Worm (Caenorhabditis elegans) whole organism, L3 larva: ENCODE measurements around the gene tomm-70.

Source experiments
- R02D3.7 ChIP-seq: fragments of 150-350 bp; optimal IDR thresholded peaks from 2 replicates; lab custom pipeline; 2014; ENCODE audit warnings: missing biosample characterization, missing genetic modification characterization
- ZK546.5 ChIP-seq: sonication (generic microtip); optimal IDR thresholded peaks from 2 replicates; lab custom pipeline; 2017; ENCODE audit warnings: missing biosample characterization, missing genetic modification characterization
- ama-1 ChIP-seq: fragments of 150-350 bp; optimal IDR thresholded peaks from 2 replicates; lab custom pipeline; 2018
- ceh-16 ChIP-seq: sonication (generic microtip); optimal IDR thresholded peaks from 2 replicates; lab custom pipeline; 2017; ENCODE audit warnings: missing biosample characterization, missing genetic modification characterization
- ceh-28 ChIP-seq: fragments of 150-350 bp; optimal IDR thresholded peaks from 2 replicates; lab custom pipeline; 2014; ENCODE audit warnings: missing biosample characterization, missing genetic modification reagents, missing genetic modification characterization
- ceh-82 ChIP-seq: fragments of 150-350 bp; optimal IDR thresholded peaks from 2 replicates; lab custom pipeline; 2014; ENCODE audit warnings: missing biosample characterization, missing genetic modification characterization
- ceh-9 ChIP-seq: sonication (generic microtip); optimal IDR thresholded peaks from 2 replicates; lab custom pipeline; 2018; ENCODE audit warnings: missing biosample characterization, missing genetic modification characterization
- daf-12 ChIP-seq: fragments of 150-350 bp; optimal IDR thresholded peaks from 2 replicates; lab custom pipeline; 2014; ENCODE audit warnings: missing biosample characterization, missing genetic modification reagents, missing genetic modification characterization
- egl-27 ChIP-seq: sonication (generic microtip); optimal IDR thresholded peaks from 4 replicates; lab custom pipeline; 2017; ENCODE audit warnings: missing biosample characterization, missing genetic modification reagents, missing genetic modification characterization
- egl-5 ChIP-seq: fragments of 150-350 bp; optimal IDR thresholded peaks from 2 replicates; lab custom pipeline; 2017; ENCODE audit warnings: missing biosample characterization, missing genetic modification reagents, missing genetic modification characterization, inconsistent platforms
- elt-1 ChIP-seq: fragments of 150-350 bp; optimal IDR thresholded peaks from 2 replicates; lab custom pipeline; 2014; ENCODE audit warnings: missing biosample characterization, missing genetic modification characterization
- elt-2 ChIP-seq: sonication (generic microtip); optimal IDR thresholded peaks from 2 replicates; lab custom pipeline; 2016; ENCODE audit warnings: missing genetic modification reagents, mild to moderate bottlenecking, missing genetic modification characterization, missing compliant biosample characterization
- eor-1 ChIP-seq, 2 experiments: fragments of 150-350 bp; optimal IDR thresholded peaks; 2 replicates each; lab custom pipeline; 2014 to 2018; ENCODE audit warnings: missing biosample characterization in 2 of 2, missing genetic modification characterization in 2 of 2
- fkh-10 ChIP-seq: sonication (generic microtip); optimal IDR thresholded peaks from 2 replicates; lab custom pipeline; 2017; ENCODE audit warnings: missing biosample characterization, missing genetic modification reagents, missing genetic modification characterization
- fos-1 ChIP-seq: fragments of 150-350 bp; optimal IDR thresholded peaks from 2 replicates; lab custom pipeline; 2014; ENCODE audit warnings: missing biosample characterization, missing genetic modification characterization
- hmg-11 ChIP-seq: sonication (generic microtip); optimal IDR thresholded peaks from 2 replicates; lab custom pipeline; 2016; ENCODE audit warnings: missing genetic modification characterization, missing compliant biosample characterization
- jun-1 ChIP-seq: fragments of 150-350 bp; optimal IDR thresholded peaks from 2 replicates; lab custom pipeline; 2014; ENCODE audit warnings: missing biosample characterization, missing genetic modification reagents, missing genetic modification characterization
- lin-15B ChIP-seq: fragments of 150-350 bp; optimal IDR thresholded peaks from 2 replicates; lab custom pipeline; 2014; ENCODE audit warnings: missing biosample characterization, missing genetic modification characterization
- lin-39 ChIP-seq: fragments of 150-350 bp; optimal IDR thresholded peaks from 2 replicates; lab custom pipeline; 2018; ENCODE audit warnings: missing biosample characterization, missing genetic modification reagents, missing genetic modification characterization
- lsy-12 ChIP-seq: sonication (generic microtip); optimal IDR thresholded peaks from 2 replicates; lab custom pipeline; 2016; ENCODE audit warnings: mild to moderate bottlenecking, missing genetic modification characterization, missing compliant biosample characterization
- mdl-1 ChIP-seq: fragments of 150-350 bp; optimal IDR thresholded peaks from 2 replicates; lab custom pipeline; 2014; ENCODE audit warnings: missing biosample characterization, missing genetic modification characterization
- mml-1 ChIP-seq: fragments of 150-350 bp; sonication (generic microtip); optimal IDR thresholded peaks from 3 replicates; lab custom pipeline; 2014; ENCODE audit warnings: missing biosample characterization, missing genetic modification characterization
- nfya-1 ChIP-seq: sonication (generic microtip); optimal IDR thresholded peaks from 2 replicates; lab custom pipeline; 2017; ENCODE audit warnings: missing genetic modification characterization, mild to moderate bottlenecking, missing compliant biosample characterization, antibody characterized with exemption, moderate library complexity; ENCODE audit not compliant: insufficient read depth
- nhr-11 ChIP-seq: fragments of 150-350 bp; optimal IDR thresholded peaks from 2 replicates; lab custom pipeline; 2014; ENCODE audit warnings: missing biosample characterization, missing genetic modification characterization
- nhr-12 ChIP-seq: fragments of 150-350 bp; optimal IDR thresholded peaks from 2 replicates; lab custom pipeline; 2014; ENCODE audit warnings: missing biosample characterization, missing genetic modification characterization
- nhr-23 ChIP-seq: fragments of 150-350 bp; optimal IDR thresholded peaks from 2 replicates; lab custom pipeline; 2014; ENCODE audit warnings: missing biosample characterization, missing genetic modification reagents, missing genetic modification characterization
- nhr-237 ChIP-seq: fragments of 150-350 bp; optimal IDR thresholded peaks from 2 replicates; lab custom pipeline; 2014; ENCODE audit warnings: missing biosample characterization, missing genetic modification characterization
- nhr-25 ChIP-seq: sonication (generic microtip); optimal IDR thresholded peaks from 2 replicates; lab custom pipeline; 2017; ENCODE audit warnings: missing biosample characterization, missing genetic modification characterization
- nhr-28 ChIP-seq: fragments of 150-350 bp; optimal IDR thresholded peaks from 2 replicates; lab custom pipeline; 2014; ENCODE audit warnings: missing biosample characterization, missing genetic modification characterization
- nhr-43 ChIP-seq: sonication (generic microtip); optimal IDR thresholded peaks from 2 replicates; lab custom pipeline; 2016; ENCODE audit warnings: mild to moderate bottlenecking, missing genetic modification characterization, missing compliant biosample characterization; ENCODE audit not compliant: poor library complexity, severe bottlenecking
- nhr-67 ChIP-seq: fragments of 150-350 bp; optimal IDR thresholded peaks from 2 replicates; lab custom pipeline; 2014; ENCODE audit warnings: missing biosample characterization, missing genetic modification characterization
- nhr-76 ChIP-seq: fragments of 150-350 bp; sonication (generic microtip); optimal IDR thresholded peaks from 5 replicates; lab custom pipeline; 2014; ENCODE audit warnings: missing biosample characterization, missing genetic modification characterization
- nhr-77 ChIP-seq: fragments of 150-350 bp; optimal IDR thresholded peaks from 2 replicates; lab custom pipeline; 2014; ENCODE audit warnings: missing biosample characterization, missing genetic modification characterization
- pha-4 ChIP-seq: fragments of 150-350 bp; optimal IDR thresholded peaks from 2 replicates; lab custom pipeline; 2014; ENCODE audit warnings: missing biosample characterization, missing genetic modification reagents, missing genetic modification characterization
- pqm-1 ChIP-seq: fragments of 150-350 bp; optimal IDR thresholded peaks from 2 replicates; lab custom pipeline; 2017; ENCODE audit warnings: missing biosample characterization, missing genetic modification characterization, inconsistent platforms
- sea-2 ChIP-seq: fragments of 150-350 bp; sonication (generic microtip); optimal IDR thresholded peaks from 4 replicates; lab custom pipeline; 2014; ENCODE audit warnings: missing biosample characterization, missing genetic modification reagents, missing genetic modification characterization
- skn-1 ChIP-seq: fragments of 150-350 bp; optimal IDR thresholded peaks from 2 replicates; lab custom pipeline; 2014; ENCODE audit warnings: missing biosample characterization, missing genetic modification characterization
- snpc-4 ChIP-seq: fragments of 150-350 bp; optimal IDR thresholded peaks from 2 replicates; lab custom pipeline; 2014; ENCODE audit warnings: missing biosample characterization, missing genetic modification characterization
- unc-39 ChIP-seq: sonication (generic microtip); optimal IDR thresholded peaks from 4 replicates; lab custom pipeline; 2017; ENCODE audit warnings: missing biosample characterization, missing genetic modification characterization
- zag-1 ChIP-seq: fragments of 150-350 bp; optimal IDR thresholded peaks from 2 replicates; lab custom pipeline; 2014; ENCODE audit warnings: missing biosample characterization, missing genetic modification characterization
- ztf-11 ChIP-seq: fragments of 150-350 bp; optimal IDR thresholded peaks from 2 replicates; lab custom pipeline; 2014; ENCODE audit warnings: missing biosample characterization, missing genetic modification characterization
- ztf-4 ChIP-seq: fragments of 150-350 bp; optimal IDR thresholded peaks from 2 replicates; lab custom pipeline; 2014; ENCODE audit warnings: missing biosample characterization, missing genetic modification characterization

The tomm-70 gene

DNA sequence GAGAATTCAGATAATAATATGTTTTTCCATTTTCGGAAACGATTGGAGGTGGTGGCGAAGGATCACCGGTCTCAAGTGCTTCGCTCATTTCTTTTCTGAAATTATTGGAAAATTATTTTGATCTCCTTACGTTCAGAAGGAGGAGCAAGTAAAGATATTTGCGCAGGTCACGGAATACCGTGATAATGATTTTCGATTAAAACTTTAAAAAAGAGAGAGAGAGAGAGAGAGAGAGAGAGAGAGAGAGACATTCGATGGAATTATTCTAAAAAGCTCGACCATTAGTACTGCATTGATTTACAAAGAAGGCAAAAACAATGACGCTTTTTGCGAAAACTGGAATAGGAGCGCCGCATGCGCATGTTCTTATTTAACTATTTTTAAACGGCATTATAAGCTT is 37.7 kb upstream of the tomm-70 start, which contains the start of gene ztf-1:
Gene ztf-1, minus strand, starts transcription at position 101 of the 400 bp plus-strand sequence.
- TF ChIP-seq sea-2 (GFP tag; lab: Kevin White, UChicago): no peak
- no peak for TF ChIP-seq ceh-9 (tag; lab: Kevin White, UChicago)
- TF ChIP-seq lsy-12 (tag; lab: Kevin White, UChicago): no peak
- TF ChIP-seq elt-1 (tag; lab: Kevin White, UChicago): no peak
- no peak for TF ChIP-seq egl-27 (tag; lab: Kevin White, UChicago)
- no peak for TF ChIP-seq snpc-4 (tag; lab: Kevin White, UChicago)
- no peak for TF ChIP-seq nhr-12 (tag; lab: Kevin White, UChicago)
- no peak for TF ChIP-seq ceh-28
- TF ChIP-seq nhr-237 (tag; lab: Kevin White, UChicago): no peak
- no peak for TF ChIP-seq pha-4 (tag; lab: Kevin White, UChicago)

DNA sequence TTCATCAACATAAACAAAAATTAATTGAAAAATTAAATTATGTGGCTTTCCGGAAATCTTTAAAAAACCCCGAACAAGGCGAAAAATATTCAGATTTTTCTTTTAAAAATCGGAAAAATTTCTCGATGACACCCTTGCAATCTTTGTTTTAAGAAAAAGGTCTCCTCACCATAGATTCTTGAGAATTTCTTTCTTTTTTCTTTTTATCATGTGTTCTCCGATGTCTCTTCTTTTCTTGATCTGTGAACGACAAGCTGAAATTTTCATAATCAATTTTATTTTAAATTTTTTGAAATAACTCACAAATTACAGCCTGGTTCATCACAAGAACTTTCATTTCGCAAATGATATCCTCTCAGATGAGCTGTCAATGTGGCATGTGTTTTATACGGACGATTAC is 36.7 kb upstream of the tomm-70 start, which contains the start of the genes zfp-1 and F54F2.14:
Gene zfp-1, plus strand, starts transcription at position 301 of the 400 bp plus-strand sequence.
Gene F54F2.14, plus strand, starts transcription at position 312 of the 400 bp plus-strand sequence.
- TF ChIP-seq ceh-82: no peak
- TF ChIP-seq lin-15B (tag; lab: Kevin White, UChicago): no peak
- TF ChIP-seq skn-1: no peak
- no peak for TF ChIP-seq nhr-67 (tag; lab: Kevin White, UChicago)
- no peak for TF ChIP-seq nhr-12 (tag; lab: Kevin White, UChicago)
- no peak for TF ChIP-seq egl-5 (tag; lab: Kevin White, UChicago)
- TF ChIP-seq nhr-77 (tag; lab: Kevin White, UChicago): no peak
- no peak for TF ChIP-seq lin-39 (tag; lab: Kevin White, UChicago)
- TF ChIP-seq ZK546.5 (tag; lab: Kevin White, UChicago): no peak
- TF ChIP-seq, all 47 proteins: peak for 0

DNA sequence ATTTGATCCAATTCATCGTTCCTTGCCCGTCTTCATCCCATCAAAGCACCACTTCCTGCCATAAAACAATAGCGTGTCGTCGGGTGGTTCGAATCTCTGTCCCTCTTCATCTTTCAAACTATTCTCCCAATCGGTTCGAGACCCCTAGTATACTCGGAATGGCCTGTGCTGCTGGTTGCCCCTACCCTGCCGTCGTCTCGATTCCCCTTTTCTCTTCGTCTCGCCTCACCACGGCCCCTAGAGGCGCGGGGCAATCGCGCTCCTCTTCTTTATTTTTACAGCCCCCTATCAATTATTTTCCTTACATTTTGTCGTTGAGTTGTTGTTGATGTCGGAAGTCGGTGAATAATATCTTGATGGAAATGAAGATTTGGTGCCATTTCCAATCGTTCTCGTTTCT is 34.1 kb upstream of the tomm-70 start:
- TF ChIP-seq unc-39 (no peak), ztf-4 (tag; lab: Kevin White, UChicago) (no peak), pha-4 (tag; lab: Kevin White, UChicago) (no peak), ceh-16 (tag; lab: Kevin White, UChicago) (no peak), ama-1 (no peak), nhr-237 (tag; lab: Kevin White, UChicago) (no peak), nhr-12 (tag; lab: Kevin White, UChicago) (no peak), ceh-82 (no peak), nhr-77 (tag; lab: Kevin White, UChicago) (no peak), sea-2 (GFP tag; lab: Kevin White, UChicago) (no peak), hmg-11 (tag; lab: Kevin White, UChicago) (peak; percentile 40), mml-1 (no peak), mdl-1 (tag; lab: Kevin White, UChicago) (no peak), elt-1 (tag; lab: Kevin White, UChicago) (no peak), pqm-1 (tag; lab: Kevin White, UChicago) (no peak), nhr-28 (tag; lab: Kevin White, UChicago) (no peak), nhr-76 (tag; lab: Kevin White, UChicago) (no peak), lsy-12 (tag; lab: Kevin White, UChicago) (no peak), nhr-23 (no peak), elt-2 (no peak), fos-1 (no peak), skn-1 (no peak), egl-5 (tag; lab: Kevin White, UChicago) (peak; percentile 32), zag-1 (no peak), jun-1 (no peak), nhr-43 (no peak), ztf-11 (tag; lab: Kevin White, UChicago) (no peak), daf-12 (no peak), lin-39 (tag; lab: Kevin White, UChicago) (peak; percentile 73), fkh-10 (GFP tag; lab: Kevin White, UChicago) (no peak), nhr-11 (tag; lab: Kevin White, UChicago) (no peak), nfya-1 (peak; percentile 25), lin-15B (tag; lab: Kevin White, UChicago) (peak; percentile 17)

DNA sequence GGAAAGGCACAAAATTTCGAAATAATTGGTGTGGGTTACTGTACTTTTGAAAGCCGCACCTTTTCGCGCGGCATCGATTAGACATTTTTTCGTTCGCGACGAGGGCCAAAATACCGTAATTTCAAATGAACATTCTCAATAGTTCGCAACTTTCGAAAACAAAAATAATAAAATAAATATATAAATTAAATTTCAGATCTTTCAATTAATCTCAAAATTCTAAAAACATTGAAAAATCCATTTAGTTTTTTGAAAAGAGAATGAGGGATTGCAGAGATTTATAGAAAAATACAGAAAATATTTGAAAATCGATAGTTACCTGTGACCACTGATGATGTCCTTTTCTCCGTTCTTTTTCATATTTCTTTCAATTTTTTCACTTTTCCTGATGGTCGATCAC is 31.5 kb upstream of the tomm-70 start, which contains the start of gene K02D10.8:
Gene K02D10.8, plus strand, starts transcription at position 301 of the 400 bp plus-strand sequence.
- TF ChIP-seq hmg-11 (tag; lab: Kevin White, UChicago) (no peak), R02D3.7 (no peak), lsy-12 (tag; lab: Kevin White, UChicago) (no peak), elt-2 (no peak), ceh-9 (tag; lab: Kevin White, UChicago) (no peak), eor-1 (tag; optimal IDR thresholded peaks at IDR 0.05; lab: Kevin White, UChicago) (no peak), zag-1 (no peak), ceh-28 (no peak), nhr-76 (tag; lab: Kevin White, UChicago) (no peak), nhr-237 (tag; lab: Kevin White, UChicago) (no peak), pqm-1 (tag; lab: Kevin White, UChicago) (no peak), jun-1 (no peak), daf-12 (no peak), nhr-25 (tag; lab: Kevin White, UChicago) (no peak), nhr-28 (tag; lab: Kevin White, UChicago) (no peak), egl-27 (tag; lab: Kevin White, UChicago) (no peak), mml-1 (no peak), sea-2 (GFP tag; lab: Kevin White, UChicago) (no peak), pha-4 (tag; lab: Kevin White, UChicago) (no peak), elt-1 (tag; lab: Kevin White, UChicago) (no peak)
